Worm (Caenorhabditis elegans): Measurements from ENCODE around the gene pde-12.

ce11 chrIII:10825088-10825487 lies 19.7 kb downstream of the pde-12 start:
- TF ChIP-seq ceh-79 (tag; optimal IDR thresholded peaks at IDR 0.05) (no peak), F33H1.4 (GFP tag; IDR thresholded peaks at IDR 0.05) (no peak), Y95B8A.8 (GFP tag; IDR thresholded peaks at IDR 0.05) (no peak), snpc-4 (GFP tag; optimal IDR thresholded peaks at IDR 0.05) (no peak), snpc-4 (tag; optimal IDR thresholded peaks at IDR 0.05) (no peak), egl-18 (GFP tag; IDR thresholded peaks at IDR 0.05) (no peak), ama-1 (optimal IDR thresholded peaks at IDR 0.05) (no peak), ama-1 (GFP tag; optimal IDR thresholded peaks at IDR 0.05) (no peak), lin-35 (GFP tag; optimal IDR thresholded peaks at IDR 0.05) (no peak)

Measured in whole organism, young adult.